Worm (Caenorhabditis elegans) whole organism, L1 larva: ENCODE measurements around the gene K10G4.10.

Experiments
- C04F5.9 ChIP-seq: sonication (generic microtip); optimal IDR thresholded peaks from 2 replicates; lab custom pipeline; 2016; ENCODE audit warnings: missing genetic modification characterization, missing compliant biosample characterization
- C34B4.2 ChIP-seq: sonication (generic microtip); optimal IDR thresholded peaks from 2 replicates; lab custom pipeline; 2017; ENCODE audit warnings: mild to moderate bottlenecking, missing genetic modification characterization, missing compliant biosample characterization
- F16B12.6 ChIP-seq: fragments of 150-350 bp; optimal IDR thresholded peaks from 2 replicates; lab custom pipeline; 2014; ENCODE audit warnings: missing biosample characterization, missing genetic modification characterization
- Y116A8C.19 ChIP-seq: sonication (generic microtip); optimal IDR thresholded peaks from 2 replicates; lab custom pipeline; 2016; ENCODE audit warnings: missing compliant biosample characterization, missing genetic modification characterization, borderline replicate concordance
- alr-1 ChIP-seq: fragments of 200-800 bp; sonication (Bioruptor generic); optimal IDR thresholded peaks from 2 replicates; lab custom pipeline; 2018; ENCODE audit warnings: borderline replicate concordance, mild to moderate bottlenecking, missing genetic modification characterization, missing compliant biosample characterization
- aly-2 ChIP-seq: fragments of 150-350 bp; optimal IDR thresholded peaks from 2 replicates; lab custom pipeline; 2014; ENCODE audit warnings: missing biosample characterization, missing genetic modification characterization
- ceh-82 ChIP-seq, 3 experiments: fragments of 150-350 bp in 1 of 3; sonication (generic microtip) in 2 of 3; optimal IDR thresholded peaks; 2 replicates each; lab custom pipeline; 2014 to 2017; ENCODE audit warnings: missing biosample characterization in 3 of 3, missing genetic modification characterization in 3 of 3
- ceh-90 ChIP-seq: sonication (generic microtip); optimal IDR thresholded peaks from 2 replicates; lab custom pipeline; 2016; ENCODE audit warnings: missing genetic modification characterization, missing compliant biosample characterization
- ces-1 ChIP-seq: fragments of 150-350 bp; optimal IDR thresholded peaks from 2 replicates; lab custom pipeline; 2014; ENCODE audit warnings: missing biosample characterization, missing genetic modification reagents, missing genetic modification characterization
- efl-1 ChIP-seq, 4 experiments: fragments of 150-350 bp; optimal IDR thresholded peaks in 3 of 4; peaks in 1 of 4; 1 replicate in 1 of 4; 2 replicates in 3 of 4; lab custom pipeline; 2014; ENCODE audit warnings: missing biosample characterization in 2 of 4, missing genetic modification characterization in 2 of 4, missing genetic modification reagents in 2 of 4
- efl-3 ChIP-seq: fragments of 200-800 bp; sonication (Bioruptor generic); optimal IDR thresholded peaks from 2 replicates; lab custom pipeline; 2018; ENCODE audit warnings: mild to moderate bottlenecking, missing genetic modification characterization, missing compliant biosample characterization
- egl-27 ChIP-seq, 2 experiments: fragments of 150-350 bp in 1 of 2; sonication (generic microtip); optimal IDR thresholded peaks; 3 replicates each; lab custom pipeline; 2017 to 2018; ENCODE audit warnings: missing biosample characterization in 2 of 2, missing genetic modification characterization in 2 of 2, missing genetic modification reagents in 2 of 2
- elt-2 ChIP-seq: sonication (generic microtip); optimal IDR thresholded peaks from 2 replicates; lab custom pipeline; 2016; ENCODE audit warnings: missing genetic modification characterization, mild to moderate bottlenecking, inconsistent platforms, missing compliant biosample characterization, missing genetic modification reagents
- fkh-8 ChIP-seq: sonication (generic microtip); optimal IDR thresholded peaks from 2 replicates; lab custom pipeline; 2016; ENCODE audit warnings: mild to moderate bottlenecking, missing genetic modification characterization, missing compliant biosample characterization
- fos-1 ChIP-seq: fragments of 150-350 bp; optimal IDR thresholded peaks from 2 replicates; lab custom pipeline; 2014; ENCODE audit warnings: missing biosample characterization, missing genetic modification characterization
- grh-1 ChIP-seq: fragments of 200-800 bp; sonication (Bioruptor generic); IDR thresholded peaks from 2 replicates; pipeline ENCODE4 v1.3.6; 2022; ENCODE audit warnings: missing genetic modification reagents, missing genetic modification characterization, missing compliant biosample characterization
- hlh-17 ChIP-seq: fragments of 200-800 bp; sonication (Bioruptor generic); optimal IDR thresholded peaks from 2 replicates; lab custom pipeline; 2018; ENCODE audit warnings: missing genetic modification characterization, mild to moderate bottlenecking, missing compliant biosample characterization, moderate library complexity, borderline replicate concordance
- jun-1 ChIP-seq: fragments of 150-350 bp; optimal IDR thresholded peaks from 2 replicates; lab custom pipeline; 2014; ENCODE audit warnings: missing biosample characterization, missing genetic modification reagents, missing genetic modification characterization
- lin-35 ChIP-seq, 2 experiments: fragments of 150-350 bp; optimal IDR thresholded peaks; 2 replicates each; lab custom pipeline; 2014; ENCODE audit warnings: missing biosample characterization in 2 of 2, missing genetic modification characterization in 2 of 2, missing genetic modification reagents in 2 of 2
- lir-3 ChIP-seq: sonication (generic microtip); optimal IDR thresholded peaks from 2 replicates; lab custom pipeline; 2016; ENCODE audit warnings: mild to moderate bottlenecking, missing genetic modification characterization, moderate library complexity, missing compliant biosample characterization; ENCODE audit not compliant: poor library complexity
- lsy-2 ChIP-seq, 2 experiments: fragments of 150-350 bp; optimal IDR thresholded peaks; 2 replicates each; lab custom pipeline; 2014; ENCODE audit warnings: missing biosample characterization in 2 of 2, missing genetic modification characterization in 2 of 2
- mef-2 ChIP-seq: fragments of 150-350 bp; optimal IDR thresholded peaks from 2 replicates; lab custom pipeline; 2014; ENCODE audit warnings: missing biosample characterization, missing genetic modification characterization
- mep-1 ChIP-seq: fragments of 150-350 bp; optimal IDR thresholded peaks from 2 replicates; lab custom pipeline; 2014; ENCODE audit warnings: missing biosample characterization, missing genetic modification characterization
- nhr-12 ChIP-seq: sonication (generic microtip); optimal IDR thresholded peaks from 2 replicates; lab custom pipeline; 2017; ENCODE audit warnings: missing biosample characterization, missing genetic modification characterization
- nhr-19 ChIP-seq: fragments of 200-800 bp; sonication (Bioruptor generic); conservative IDR thresholded peaks from 2 replicates; pipeline ENCODE4 v1.3.6; 2022; ENCODE audit warnings: missing genetic modification characterization, missing compliant biosample characterization
- nhr-71 ChIP-seq: sonication (generic microtip); optimal IDR thresholded peaks from 2 replicates; lab custom pipeline; 2016; ENCODE audit warnings: mild to moderate bottlenecking, missing genetic modification characterization, moderate library complexity, missing compliant biosample characterization
- nhr-85 ChIP-seq: sonication (generic microtip); peaks from one replicate; lab custom pipeline; 2016; ENCODE audit warnings: missing genetic modification characterization, inconsistent platforms, missing compliant biosample characterization
- nhr-90 ChIP-seq: sonication (generic microtip); optimal IDR thresholded peaks from 2 replicates; lab custom pipeline; 2016; ENCODE audit warnings: mild to moderate bottlenecking, missing genetic modification characterization, missing compliant biosample characterization; ENCODE audit not compliant: poor library complexity
- pax-3 ChIP-seq: fragments of 200-800 bp; sonication (Bioruptor generic); optimal IDR thresholded peaks from 2 replicates; lab custom pipeline; 2018; ENCODE audit warnings: mild to moderate bottlenecking, missing genetic modification characterization, moderate library complexity, missing compliant biosample characterization
- rnt-1 ChIP-seq: sonication (generic microtip); optimal IDR thresholded peaks from 2 replicates; lab custom pipeline; 2016; ENCODE audit warnings: mild to moderate bottlenecking, missing genetic modification characterization, moderate library complexity, missing compliant biosample characterization
- skn-1 ChIP-seq: fragments of 150-350 bp; optimal IDR thresholded peaks from 2 replicates; lab custom pipeline; 2014; ENCODE audit warnings: missing biosample characterization, missing genetic modification characterization
- snpc-4 ChIP-seq: fragments of 150-350 bp; optimal IDR thresholded peaks from 2 replicates; lab custom pipeline; 2014; ENCODE audit warnings: missing biosample characterization, missing genetic modification characterization
- snu-23 ChIP-seq: sonication (generic microtip); optimal IDR thresholded peaks from 2 replicates; lab custom pipeline; 2016; ENCODE audit warnings: missing genetic modification characterization, missing compliant biosample characterization
- sox-4 ChIP-seq: sonication (generic microtip); optimal IDR thresholded peaks from 2 replicates; lab custom pipeline; 2016; ENCODE audit warnings: missing genetic modification characterization, missing compliant biosample characterization
- sptf-1 ChIP-seq: fragments of 150-350 bp; optimal IDR thresholded peaks from 2 replicates; lab custom pipeline; 2014; ENCODE audit warnings: missing biosample characterization, missing genetic modification characterization
- sup-37 ChIP-seq: fragments of 200-800 bp; sonication (Bioruptor generic); optimal IDR thresholded peaks from 2 replicates; lab custom pipeline; 2018; ENCODE audit warnings: mild to moderate bottlenecking, missing genetic modification characterization, missing compliant biosample characterization
- tlp-1 ChIP-seq: fragments of 150-350 bp; optimal IDR thresholded peaks from 2 replicates; lab custom pipeline; 2014; ENCODE audit warnings: missing biosample characterization, missing genetic modification characterization
- unc-130 ChIP-seq: fragments of 150-350 bp; optimal IDR thresholded peaks from 2 replicates; lab custom pipeline; 2017; ENCODE audit warnings: missing biosample characterization, missing genetic modification characterization, inconsistent platforms
- unc-86 ChIP-seq: sonication (generic microtip); optimal IDR thresholded peaks from 2 replicates; lab custom pipeline; 2016; ENCODE audit warnings: missing genetic modification characterization, missing compliant biosample characterization
- vab-15 ChIP-seq: sonication (generic microtip); optimal IDR thresholded peaks from 2 replicates; lab custom pipeline; 2017; ENCODE audit warnings: missing genotype, mild to moderate bottlenecking, missing genetic modification characterization, missing compliant biosample characterization
- zag-1 ChIP-seq: fragments of 150-350 bp; optimal IDR thresholded peaks from 2 replicates; lab custom pipeline; 2014; ENCODE audit warnings: missing biosample characterization, missing genetic modification characterization
- ztf-11 ChIP-seq, 2 experiments: sonication (generic microtip); optimal IDR thresholded peaks; 2 replicates each; lab custom pipeline; 2016 to 2017; ENCODE audit warnings: missing genetic modification characterization in 2 of 2, missing biosample characterization in 1 of 2, missing compliant biosample characterization in 1 of 2

Gene K10G4.10

ce11 chrV:17272112-17272511 is 1.2 kb upstream of the K10G4.10 start:
- TF ChIP-seq C04F5.9 (tag; lab: Kevin White, UChicago) (no peak), nhr-12 (tag; lab: Kevin White, UChicago) (no peak), pax-3 (tag; lab: Kevin White, UChicago) (no peak), efl-3 (GFP tag; lab: Kevin White, UChicago) (no peak), efl-1 (optimal IDR thresholded peaks at IDR 0.05; lab: Kevin White, UChicago) (no peak), efl-1 (GFP tag; optimal IDR thresholded peaks at IDR 0.05 in 1 of 2; lab: Kevin White, UChicago) (no peak), fos-1 (tag; lab: Kevin White, UChicago) (no peak), nhr-85 (no peak), egl-27 (tag; optimal IDR thresholded peaks at IDR 0.05; lab: Kevin White, UChicago) (no peak), lin-35 (GFP tag; optimal IDR thresholded peaks at IDR 0.05; lab: Kevin White, UChicago) (no peak), sptf-1 (tag; lab: Kevin White, UChicago) (no peak), ceh-90 (no peak), C34B4.2 (tag; lab: Kevin White, UChicago) (no peak), sox-4 (tag; lab: Kevin White, UChicago) (no peak), ceh-82 (tag; optimal IDR thresholded peaks at IDR 0.05; lab: Kevin White, UChicago) (no peak), nhr-19 (GFP tag; lab: Robert Waterston, UW) (no peak), snpc-4 (no peak), snu-23 (no peak), F16B12.6 (no peak)

ce11 chrV:17284159-17284558 is 10.8 kb downstream of the K10G4.10 start:
- no peak for TF ChIP-seq unc-130
- no peak for TF ChIP-seq mep-1 (tag; lab: Kevin White, UChicago)
- no peak for TF ChIP-seq nhr-90 (tag; lab: Kevin White, UChicago)
- TF ChIP-seq aly-2: no peak
- TF ChIP-seq zag-1 (tag; lab: Kevin White, UChicago): no peak
- no peak for TF ChIP-seq jun-1
- TF ChIP-seq ztf-11 (tag; optimal IDR thresholded peaks at IDR 0.05; lab: Kevin White, UChicago): no peak
- no peak for TF ChIP-seq elt-2 (tag; lab: Kevin White, UChicago)
- no peak for TF ChIP-seq sox-4 (tag; lab: Kevin White, UChicago)
- no peak for TF ChIP-seq mef-2
- TF ChIP-seq hlh-17 (GFP tag; lab: Kevin White, UChicago): no peak
- no peak for TF ChIP-seq sup-37 (GFP tag; lab: Kevin White, UChicago)
- TF ChIP-seq nhr-71 (tag; lab: Kevin White, UChicago): no peak
- TF ChIP-seq vab-15 (tag; lab: Kevin White, UChicago): no peak
- TF ChIP-seq egl-27 (tag; optimal IDR thresholded peaks at IDR 0.05; lab: Kevin White, UChicago): no peak
- no peak for TF ChIP-seq fkh-8 (tag; lab: Kevin White, UChicago)
- no peak for TF ChIP-seq unc-86

ce11 chrV:17292740-17293139 is 19.4 kb downstream of the K10G4.10 start:
- TF ChIP-seq tlp-1 (no peak), ceh-82 (tag; optimal IDR thresholded peaks at IDR 0.05; lab: Kevin White, UChicago) (no peak), nhr-19 (GFP tag; lab: Robert Waterston, UW) (no peak), rnt-1 (tag; lab: Kevin White, UChicago) (no peak), snu-23 (no peak), grh-1 (no peak), lsy-2 (tag; optimal IDR thresholded peaks at IDR 0.05; lab: Kevin White, UChicago) (no peak), skn-1 (no peak), nhr-90 (tag; lab: Kevin White, UChicago) (no peak), zag-1 (tag; lab: Kevin White, UChicago) (no peak), alr-1 (no peak), ces-1 (GFP tag; lab: Kevin White, UChicago) (no peak), Y116A8C.19 (tag; lab: Kevin White, UChicago) (no peak), lir-3 (no peak)
